Worm (Caenorhabditis elegans): ENCODE measurements around the gene pgp-12.

DNA sequence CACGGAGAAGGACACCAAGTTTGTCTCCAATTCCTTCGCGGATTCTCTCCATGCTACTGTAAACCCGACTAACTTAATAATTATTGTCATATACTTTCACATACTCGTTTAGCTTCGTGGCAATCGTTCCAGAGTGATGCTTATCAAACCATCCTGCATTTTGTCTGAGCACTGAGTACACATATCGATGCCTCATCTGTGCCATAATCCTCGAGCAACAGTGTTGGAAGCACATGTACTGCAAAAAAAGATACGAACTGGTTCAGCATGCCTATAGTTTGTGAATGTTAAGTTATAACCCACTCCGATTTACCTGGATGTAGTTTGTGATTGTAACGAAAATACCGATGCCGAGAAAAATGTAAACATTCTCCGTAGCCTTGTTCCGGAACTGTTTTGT lies 23.4 kb downstream of the pgp-12 start:
- no peak for TF ChIP-seq egl-27 (tag; optimal IDR thresholded peaks at IDR 0.05)
- TF ChIP-seq unc-39 (tag; optimal IDR thresholded peaks at IDR 0.05): no peak
- no peak for TF ChIP-seq snpc-4 (tag; optimal IDR thresholded peaks at IDR 0.05)
- no peak for TF ChIP-seq nhr-25 (tag; optimal IDR thresholded peaks at IDR 0.05; ENCODE audit: borderline replicate concordance, insufficient read depth)
- no peak for TF ChIP-seq lim-7 (GFP tag; IDR thresholded peaks at IDR 0.05)
- no peak for TF ChIP-seq lsy-2 (tag; optimal IDR thresholded peaks at IDR 0.05)
- TF ChIP-seq mxl-2 (GFP tag; conservative IDR thresholded peaks at IDR 0.05): no peak
